Worm (Caenorhabditis elegans) whole organism, L2 larva: Measurements from ENCODE around the gene ZC204.13.

ENCODE experiments used
- C34F6.9 ChIP-seq: fragments of 150-350 bp; optimal IDR thresholded peaks from 2 replicates; lab custom pipeline; 2014; ENCODE audit warnings: missing biosample characterization, missing genetic modification characterization
- R02D3.7 ChIP-seq: fragments of 150-350 bp; optimal IDR thresholded peaks from 2 replicates; lab custom pipeline; 2014; ENCODE audit warnings: missing biosample characterization, missing genetic modification characterization
- Y55F3AM.14 ChIP-seq: fragments of 200-800 bp; sonication (Bioruptor generic); optimal IDR thresholded peaks from 2 replicates; lab custom pipeline; 2018; ENCODE audit warnings: mild to moderate bottlenecking, missing genetic modification characterization, missing compliant biosample characterization
- ZK546.5 ChIP-seq: sonication (generic microtip); optimal IDR thresholded peaks from 2 replicates; lab custom pipeline; 2017; ENCODE audit warnings: missing biosample characterization, missing genetic modification characterization
- alr-1 ChIP-seq: fragments of 150-350 bp; optimal IDR thresholded peaks from 2 replicates; lab custom pipeline; 2014; ENCODE audit warnings: missing biosample characterization, missing genetic modification characterization
- aly-2 ChIP-seq: fragments of 150-350 bp; optimal IDR thresholded peaks from 2 replicates; lab custom pipeline; 2014; ENCODE audit warnings: missing biosample characterization, missing genetic modification characterization
- ama-1 ChIP-seq: fragments of 150-350 bp; optimal IDR thresholded peaks from 2 replicates; lab custom pipeline; 2018; ENCODE audit warnings: inconsistent platforms
- blmp-1 ChIP-seq: sonication (generic microtip); optimal IDR thresholded peaks from 2 replicates; lab custom pipeline; 2017; ENCODE audit warnings: missing genetic modification characterization, mild to moderate bottlenecking, missing compliant biosample characterization, antibody characterized with exemption, moderate library complexity; ENCODE audit not compliant: insufficient read depth
- ceh-16 ChIP-seq: fragments of 150-350 bp; optimal IDR thresholded peaks from 2 replicates; lab custom pipeline; 2014; ENCODE audit warnings: missing biosample characterization, missing genetic modification characterization
- dmd-4 ChIP-seq: sonication (generic microtip); optimal IDR thresholded peaks from 2 replicates; lab custom pipeline; 2017; ENCODE audit warnings: missing biosample characterization, missing genetic modification characterization
- elt-1 ChIP-seq: fragments of 150-350 bp; optimal IDR thresholded peaks from 2 replicates; lab custom pipeline; 2014; ENCODE audit warnings: missing biosample characterization, missing genetic modification characterization
- fos-1 ChIP-seq: fragments of 150-350 bp; optimal IDR thresholded peaks from 2 replicates; lab custom pipeline; 2014; ENCODE audit warnings: missing biosample characterization, missing genetic modification characterization
- gmeb-1 ChIP-seq: fragments of 150-350 bp; optimal IDR thresholded peaks from 2 replicates; lab custom pipeline; 2014; ENCODE audit warnings: missing biosample characterization, missing genetic modification characterization
- lin-11 ChIP-seq: fragments of 150-350 bp; sonication (generic microtip); optimal IDR thresholded peaks from 2 replicates; lab custom pipeline; 2014; ENCODE audit warnings: missing biosample characterization, missing genetic modification characterization, inconsistent platforms, mixed read lengths
- lin-39 ChIP-seq: fragments of 150-350 bp; optimal IDR thresholded peaks from 2 replicates; lab custom pipeline; 2014; ENCODE audit warnings: missing biosample characterization, missing genetic modification reagents, missing genetic modification characterization
- lsy-2 ChIP-seq, 2 experiments: fragments of 150-350 bp in 1 of 2; sonication (generic microtip) in 1 of 2; optimal IDR thresholded peaks; 2 replicates each; lab custom pipeline; 2014 to 2017; ENCODE audit warnings: missing biosample characterization in 2 of 2, missing genetic modification characterization in 2 of 2
- mab-5 ChIP-seq: fragments of 150-350 bp; optimal IDR thresholded peaks from 2 replicates; lab custom pipeline; 2014; ENCODE audit warnings: missing biosample characterization, missing genetic modification characterization
- mbf-1 ChIP-seq: sonication (generic microtip); optimal IDR thresholded peaks from 2 replicates; lab custom pipeline; 2017; ENCODE audit warnings: missing biosample characterization, missing genetic modification characterization
- mdl-1 ChIP-seq, 2 experiments: fragments of 150-350 bp in 1 of 2; sonication (generic microtip) in 1 of 2; optimal IDR thresholded peaks; 2 replicates each; lab custom pipeline; 2017; ENCODE audit warnings: missing biosample characterization in 2 of 2, missing genetic modification characterization in 2 of 2
- nhr-10 ChIP-seq: sonication (generic microtip); optimal IDR thresholded peaks from 2 replicates; lab custom pipeline; 2017; ENCODE audit warnings: missing biosample characterization, missing genetic modification characterization
- nhr-12 ChIP-seq: fragments of 150-350 bp; optimal IDR thresholded peaks from 2 replicates; lab custom pipeline; 2014; ENCODE audit warnings: missing biosample characterization, missing genetic modification characterization
- nhr-129 ChIP-seq: fragments of 150-350 bp; optimal IDR thresholded peaks from 2 replicates; lab custom pipeline; 2014; ENCODE audit warnings: missing biosample characterization, missing genetic modification characterization
- nhr-21 ChIP-seq: fragments of 150-350 bp; optimal IDR thresholded peaks from 2 replicates; lab custom pipeline; 2014; ENCODE audit warnings: missing biosample characterization, missing genetic modification characterization
- nhr-23 ChIP-seq: fragments of 150-350 bp; optimal IDR thresholded peaks from 2 replicates; lab custom pipeline; 2014; ENCODE audit warnings: missing biosample characterization, missing genetic modification reagents, missing genetic modification characterization
- nhr-237 ChIP-seq: fragments of 150-350 bp; optimal IDR thresholded peaks from 2 replicates; lab custom pipeline; 2014; ENCODE audit warnings: missing biosample characterization, missing genetic modification characterization
- nhr-6 ChIP-seq: fragments of 150-350 bp; optimal IDR thresholded peaks from 2 replicates; lab custom pipeline; 2014; ENCODE audit warnings: missing biosample characterization, missing genetic modification characterization
- nhr-77 ChIP-seq: fragments of 150-350 bp; optimal IDR thresholded peaks from 2 replicates; lab custom pipeline; 2014; ENCODE audit warnings: missing biosample characterization, missing genetic modification characterization
- peb-1 ChIP-seq: fragments of 150-350 bp; optimal IDR thresholded peaks from 2 replicates; lab custom pipeline; 2014; ENCODE audit warnings: missing biosample characterization, missing genetic modification characterization
- skn-1 ChIP-seq: sonication (generic microtip); optimal IDR thresholded peaks from 2 replicates; lab custom pipeline; 2017; ENCODE audit warnings: missing biosample characterization, missing genetic modification characterization
- sma-3 ChIP-seq: sonication (generic microtip); optimal IDR thresholded peaks from 2 replicates; lab custom pipeline; 2016; ENCODE audit warnings: missing genetic modification reagents, missing genetic modification characterization, missing compliant biosample characterization
- sma-9 ChIP-seq, 2 experiments: fragments of 150-350 bp in 1 of 2; sonication (generic microtip) in 1 of 2; optimal IDR thresholded peaks; 2 replicates each; lab custom pipeline; 2014 to 2016; ENCODE audit warnings: missing genetic modification characterization in 2 of 2, mild to moderate bottlenecking in 1 of 2, missing biosample characterization in 1 of 2, missing compliant biosample characterization in 1 of 2, missing genetic modification reagents in 1 of 2, moderate library complexity in 1 of 2
- snpc-4 ChIP-seq: fragments of 150-350 bp; optimal IDR thresholded peaks from 2 replicates; lab custom pipeline; 2014; ENCODE audit warnings: missing biosample characterization, missing genetic modification characterization
- unc-39 ChIP-seq: fragments of 150-350 bp; optimal IDR thresholded peaks from 2 replicates; lab custom pipeline; 2014; ENCODE audit warnings: missing biosample characterization, missing genetic modification characterization
- unc-55 ChIP-seq: fragments of 150-350 bp; sonication (generic microtip); optimal IDR thresholded peaks from 3 replicates; lab custom pipeline; 2014; ENCODE audit warnings: missing biosample characterization, missing genetic modification reagents, missing genetic modification characterization
- ztf-1 ChIP-seq: fragments of 200-800 bp; sonication (Bioruptor generic); conservative IDR thresholded peaks from 2 replicates; pipeline ENCODE4 v1.3.6; 2022; ENCODE audit warnings: missing genetic modification characterization, missing compliant biosample characterization
- ztf-11 ChIP-seq: sonication (generic microtip); optimal IDR thresholded peaks from 2 replicates; lab custom pipeline; 2017; ENCODE audit warnings: missing biosample characterization, missing genetic modification characterization

The ZC204.13 gene

ce11 chrII:1651804-1652203 is 9.0 kb downstream of the ZC204.13 start, which contains the start of gene fbxb-16:
Gene fbxb-16 (minus strand): TSS chrII:1651904.
- TF ChIP-seq aly-2 (tag; lab: Kevin White, UChicago) = no peak
- no peak for TF ChIP-seq R02D3.7 (tag; lab: Kevin White, UChicago)
- TF ChIP-seq lin-39 (tag; lab: Kevin White, UChicago) = no peak
- no peak for TF ChIP-seq ceh-16 (tag; lab: Kevin White, UChicago)
- no peak for TF ChIP-seq fos-1 (tag; lab: Kevin White, UChicago)

- TF ChIP-seq blmp-1 (tag; lab: Kevin White, UChicago) = no peak
- no peak for TF ChIP-seq ZK546.5 (tag; lab: Kevin White, UChicago)
- TF ChIP-seq R02D3.7 (tag; lab: Kevin White, UChicago) = no peak
- no peak for TF ChIP-seq sma-3
- TF ChIP-seq snpc-4 (tag; lab: Kevin White, UChicago) = no peak
- TF ChIP-seq dmd-4 = no peak
These were observed 10.3 kb downstream of the ZC204.13 start, which contains the start of gene fbxb-20 for ce11 chrII:1650502-1650901. Gene fbxb-20 (minus strand): TSS chrII:1650602.

- TF ChIP-seq C34F6.9 = no peak
- TF ChIP-seq unc-55 (GFP tag; lab: Kevin White, UChicago) = no peak
- no peak for TF ChIP-seq nhr-77 (tag; lab: Kevin White, UChicago)
- TF ChIP-seq nhr-12 = no peak
- no peak for TF ChIP-seq lin-39 (tag; lab: Kevin White, UChicago)
- no peak for TF ChIP-seq lin-11 (tag; lab: Kevin White, UChicago)
- no peak for TF ChIP-seq sma-3
- no peak for TF ChIP-seq ztf-11 (tag; lab: Kevin White, UChicago)
- no peak for TF ChIP-seq sma-9 (GFP tag; optimal IDR thresholded peaks at IDR 0.05; lab: Kevin White, UChicago)
- TF ChIP-seq sma-9 (tag; optimal IDR thresholded peaks at IDR 0.05; lab: Kevin White, UChicago) = no peak
- no peak for TF ChIP-seq nhr-237 (tag; lab: Kevin White, UChicago)
- TF ChIP-seq Y55F3AM.14 = no peak
- TF ChIP-seq dmd-4 = no peak
- TF ChIP-seq nhr-129 (tag; lab: Kevin White, UChicago) = no peak
- TF ChIP-seq blmp-1 (tag; lab: Kevin White, UChicago) = no peak
- no peak for TF ChIP-seq gmeb-1
- TF ChIP-seq unc-39 (tag; lab: Kevin White, UChicago) = no peak
- TF ChIP-seq ama-1 = no peak
- TF ChIP-seq mdl-1 (tag; optimal IDR thresholded peaks at IDR 0.05; lab: Kevin White, UChicago) = no peak
- TF ChIP-seq ceh-16 (tag; lab: Kevin White, UChicago) = no peak
- TF ChIP-seq alr-1 (tag; lab: Kevin White, UChicago) = no peak
These were observed 12.0 kb downstream of the ZC204.13 start, which contains the start of gene fbxb-21 for ce11 chrII:1648768-1649167. Gene fbxb-21 (minus strand): TSS chrII:1648868.

ce11 chrII:1646199-1646598 is 14.6 kb downstream of the ZC204.13 start, which contains the start of gene ZC204.17:
Gene ZC204.17 (minus strand): TSS chrII:1646299.
- TF ChIP-seq nhr-21 (tag; lab: Kevin White, UChicago) (no peak), ZK546.5 (tag; lab: Kevin White, UChicago) (no peak), ztf-11 (tag; lab: Kevin White, UChicago) (no peak)

- TF ChIP-seq mab-5 = no peak
- TF ChIP-seq ceh-16 (tag; lab: Kevin White, UChicago) = no peak
- TF ChIP-seq mdl-1 (tag; optimal IDR thresholded peaks at IDR 0.05; lab: Kevin White, UChicago) = no peak
- no peak for TF ChIP-seq nhr-129 (tag; lab: Kevin White, UChicago)
- TF ChIP-seq sma-9 (GFP tag; optimal IDR thresholded peaks at IDR 0.05; lab: Kevin White, UChicago) = no peak
- TF ChIP-seq sma-9 (tag; optimal IDR thresholded peaks at IDR 0.05; lab: Kevin White, UChicago) = no peak
- TF ChIP-seq gmeb-1 = no peak
- TF ChIP-seq ama-1 = no peak
- no peak for TF ChIP-seq sma-3
- TF ChIP-seq nhr-23 (tag; lab: Kevin White, UChicago) = no peak
- TF ChIP-seq skn-1 (tag; lab: Kevin White, UChicago) = no peak
- TF ChIP-seq ztf-1 (GFP tag; lab: Robert Waterston, UW) = no peak
- TF ChIP-seq nhr-10 (tag; lab: Kevin White, UChicago) = no peak
- no peak for TF ChIP-seq nhr-6
- no peak for TF ChIP-seq lsy-2 (tag; optimal IDR thresholded peaks at IDR 0.05; lab: Kevin White, UChicago)
- TF ChIP-seq peb-1 (tag; lab: Kevin White, UChicago) = no peak
- TF ChIP-seq nhr-21 (tag; lab: Kevin White, UChicago) = no peak
- TF ChIP-seq nhr-77 (tag; lab: Kevin White, UChicago) = no peak
- no peak for TF ChIP-seq snpc-4 (tag; lab: Kevin White, UChicago)
- no peak for TF ChIP-seq elt-1 (tag; lab: Kevin White, UChicago)
- no peak for TF ChIP-seq mbf-1 (tag; lab: Kevin White, UChicago)
These were observed 15.9 kb downstream of the ZC204.13 start, which contains the start of gene ZC204.6 for ce11 chrII:1644777-1645348. Gene ZC204.6 (minus strand): TSS chrII:1644827.
